Fruit fly (Drosophila melanogaster): ENCODE data around the gene Pi4KIIalpha.

Pi4KIIalpha gene

DNA sequence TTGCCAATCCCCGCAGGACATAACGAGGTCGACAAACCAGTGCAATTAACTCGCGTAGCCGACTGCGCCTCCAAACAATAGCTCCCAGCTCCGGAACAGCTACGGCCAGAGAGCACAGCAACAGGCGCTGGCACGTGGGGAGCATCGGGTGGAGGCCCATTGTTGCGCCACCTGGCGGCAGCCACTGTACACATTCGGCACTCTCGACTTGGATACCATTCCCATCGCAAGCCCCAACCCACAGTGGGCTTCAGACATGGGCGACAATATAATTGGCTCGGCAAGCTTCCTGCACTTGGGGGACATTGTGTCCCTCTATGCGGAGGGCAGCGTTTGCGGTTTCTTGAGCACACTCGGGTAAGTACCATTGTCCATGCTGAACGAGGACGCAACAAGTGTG lies 35.9 kb downstream of the Pi4KIIalpha start:
- no peak for TF ChIP-seq noc (tag; optimal IDR thresholded peaks at IDR 0.05)

DNA sequence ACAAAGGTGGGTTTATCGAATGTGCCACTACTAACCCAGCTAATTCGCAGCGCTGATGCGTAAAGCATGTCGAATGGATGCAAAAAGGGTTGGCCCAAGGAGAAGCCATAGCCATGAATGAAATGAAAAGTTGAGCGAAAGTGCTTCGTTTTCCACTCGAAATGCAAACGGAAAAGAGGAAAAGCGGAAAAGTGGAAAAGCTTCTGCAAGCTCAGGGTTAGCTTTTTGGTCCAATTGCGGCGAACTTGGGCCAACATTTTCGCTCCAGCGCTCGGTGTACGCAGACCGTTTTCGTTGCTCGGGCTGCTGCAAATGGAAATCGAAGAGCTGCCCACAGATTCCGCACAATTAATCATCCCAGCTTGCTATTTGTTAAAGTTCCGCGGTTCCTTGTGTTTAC lies 38.6 kb downstream of the Pi4KIIalpha start:
- no peak for TF ChIP-seq noc (tag; optimal IDR thresholded peaks at IDR 0.05)

DNA sequence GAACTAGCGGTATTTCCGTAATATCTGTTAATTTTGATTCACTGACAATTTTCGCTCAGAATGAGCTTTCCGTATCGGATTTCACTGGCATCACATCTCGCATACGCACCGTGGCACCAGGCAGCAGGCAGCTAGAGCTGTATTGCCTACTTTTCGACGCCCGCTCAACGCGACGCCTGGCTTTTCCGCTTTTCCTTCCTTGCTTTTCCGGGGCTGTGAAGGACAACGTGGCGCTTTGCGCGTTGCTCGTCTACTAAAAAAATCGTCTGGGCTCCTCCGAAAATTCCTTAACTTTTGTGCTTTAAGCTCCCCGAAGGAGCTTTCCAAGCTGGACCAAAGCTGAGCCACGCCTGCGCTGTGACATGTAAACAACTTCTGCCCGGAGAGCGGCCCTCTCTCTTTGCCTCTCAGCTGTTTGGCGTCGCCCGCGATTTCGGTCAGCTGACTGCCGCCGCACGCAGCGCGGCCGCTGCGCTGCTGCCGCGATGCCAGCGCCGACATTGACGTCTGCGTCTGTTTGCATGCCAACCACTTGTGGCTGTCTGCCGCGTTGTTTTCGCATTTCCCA lies 40.3 kb downstream of the Pi4KIIalpha start, which contains the start of the genes CG43845 and Nmdar1:
Gene CG43845, minus strand, starts transcription at position 51 of the 568 bp plus-strand sequence.
Gene Nmdar1, minus strand, starts transcription at position 259 of the 568 bp plus-strand sequence.
- TF ChIP-seq noc (tag; optimal IDR thresholded peaks at IDR 0.05), result no peak

DNA sequence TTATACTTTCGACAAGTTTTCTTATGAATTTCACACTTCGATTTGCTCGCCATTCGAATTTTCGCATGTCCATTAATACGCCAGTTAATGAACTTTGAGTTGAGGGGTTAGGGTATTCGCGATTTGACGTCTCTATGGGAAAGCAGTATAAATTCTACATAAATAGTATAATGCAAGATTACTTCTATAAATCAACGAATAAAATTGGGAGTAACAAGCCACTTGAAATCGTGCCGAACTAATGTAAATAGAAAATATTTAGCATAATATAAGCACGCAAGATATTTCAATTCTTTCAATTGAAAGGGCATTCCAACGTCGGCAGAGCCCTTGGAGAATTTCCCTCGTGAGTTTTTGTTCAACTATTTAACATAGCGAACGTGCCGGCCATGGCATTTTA lies 42.9 kb downstream of the Pi4KIIalpha start:
- no peak for TF ChIP-seq noc (tag; optimal IDR thresholded peaks at IDR 0.05)

DNA sequence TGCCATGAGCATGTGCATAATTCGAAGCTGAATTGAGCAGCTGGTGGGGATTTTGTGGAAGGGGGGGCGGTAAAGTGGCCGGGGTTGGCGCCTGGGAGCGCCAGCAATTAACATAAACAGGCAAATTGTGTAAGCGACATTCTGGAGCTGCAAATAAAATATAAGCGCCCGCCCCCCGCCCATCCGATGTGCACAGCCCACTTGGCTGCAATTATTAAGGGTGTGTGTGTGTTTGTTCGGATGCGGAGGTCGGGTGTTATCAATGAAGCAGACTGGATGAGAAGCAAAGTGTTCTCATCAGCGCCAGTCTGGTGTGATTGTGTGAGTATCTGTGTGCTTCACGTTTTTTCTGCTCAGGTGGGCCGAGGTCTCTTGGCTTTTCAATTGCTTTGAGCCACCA lies 43.7 kb downstream of the Pi4KIIalpha start:
- no peak for TF ChIP-seq noc (tag; optimal IDR thresholded peaks at IDR 0.05)

DNA sequence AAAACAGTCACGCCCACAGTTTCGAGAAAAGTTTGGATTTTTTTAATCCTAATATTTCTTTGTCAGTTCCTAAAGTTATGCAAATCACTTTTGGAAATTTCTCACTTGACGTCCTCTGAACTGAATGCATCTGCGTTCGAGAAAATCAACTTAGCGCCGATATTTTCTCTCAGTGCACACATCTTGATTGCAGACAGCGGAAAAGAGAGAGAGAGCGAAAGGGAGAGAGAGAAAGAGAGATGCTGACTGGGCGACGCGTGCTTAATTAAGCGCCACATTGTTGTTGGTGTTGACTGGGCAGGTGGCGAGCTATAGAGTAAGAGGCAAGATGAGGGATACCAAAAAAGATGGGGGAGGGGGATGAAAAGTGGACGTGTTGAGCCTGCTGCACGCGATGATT lies 44.8 kb downstream of the Pi4KIIalpha start:
- no peak for TF ChIP-seq noc (tag; optimal IDR thresholded peaks at IDR 0.05)

DNA sequence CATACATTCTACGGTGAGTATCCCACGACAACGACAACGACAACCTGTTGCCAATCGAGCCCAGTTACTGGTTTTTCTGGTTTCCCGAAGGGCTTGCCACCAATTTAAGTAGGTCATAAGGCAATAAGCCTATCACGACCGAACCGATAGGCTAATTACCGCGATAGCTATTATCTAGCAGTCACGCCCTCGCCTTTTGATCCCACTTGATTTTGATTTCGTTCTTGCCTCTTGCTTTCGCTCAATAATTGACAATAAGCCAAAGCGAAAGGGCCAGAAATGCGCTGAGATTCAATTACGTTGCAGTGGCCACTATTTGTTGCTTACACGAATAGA lies 45.6 kb downstream of the Pi4KIIalpha start:
- no peak for TF ChIP-seq noc (tag; optimal IDR thresholded peaks at IDR 0.05)

DNA sequence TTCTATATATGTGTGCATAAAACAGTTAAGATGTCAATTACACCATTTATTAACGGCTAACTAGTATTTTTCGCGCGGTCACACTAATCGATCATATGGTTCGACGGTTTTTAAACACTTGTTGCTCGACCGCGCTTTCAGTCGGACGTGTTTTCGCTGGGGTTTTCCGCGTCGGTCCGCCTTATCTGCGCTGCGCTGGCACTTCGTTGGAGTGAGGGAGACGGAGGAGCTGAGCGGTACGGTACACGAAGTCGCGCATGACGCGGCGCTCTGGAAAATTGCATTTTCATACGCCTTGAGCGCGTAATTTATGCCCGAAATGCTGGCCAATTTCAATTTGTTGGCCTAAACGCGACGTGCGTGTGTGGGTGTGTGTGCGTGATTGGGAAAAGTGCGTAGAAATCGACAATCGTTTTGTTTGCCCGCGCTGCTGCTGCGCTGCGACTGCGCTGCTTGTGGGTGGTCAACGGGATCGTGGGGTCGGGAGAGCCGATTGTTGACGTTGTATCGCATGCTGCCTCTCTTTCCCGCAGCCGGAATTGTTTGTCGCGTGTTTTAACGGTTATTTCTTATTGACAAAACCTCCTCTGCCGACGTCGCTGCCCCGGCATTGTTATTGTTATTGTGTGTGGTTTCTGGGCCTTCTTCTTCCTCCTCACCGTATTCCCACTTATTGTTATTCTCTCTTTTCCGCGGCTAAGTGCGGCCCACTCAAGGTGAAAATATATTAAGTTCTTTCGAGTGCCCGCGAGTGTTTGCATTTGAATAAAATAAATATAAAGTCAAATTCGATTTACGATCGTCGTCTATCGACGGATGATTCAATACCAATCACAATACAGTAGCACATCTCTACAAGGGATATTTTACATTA lies 46.2 kb downstream of the Pi4KIIalpha start, which contains the start of gene Itpr:
Gene Itpr, plus strand, starts transcription at position 116 of the 874 bp plus-strand sequence.
- TF ChIP-seq noc (tag; optimal IDR thresholded peaks at IDR 0.05), result peak; percentile 61

DNA sequence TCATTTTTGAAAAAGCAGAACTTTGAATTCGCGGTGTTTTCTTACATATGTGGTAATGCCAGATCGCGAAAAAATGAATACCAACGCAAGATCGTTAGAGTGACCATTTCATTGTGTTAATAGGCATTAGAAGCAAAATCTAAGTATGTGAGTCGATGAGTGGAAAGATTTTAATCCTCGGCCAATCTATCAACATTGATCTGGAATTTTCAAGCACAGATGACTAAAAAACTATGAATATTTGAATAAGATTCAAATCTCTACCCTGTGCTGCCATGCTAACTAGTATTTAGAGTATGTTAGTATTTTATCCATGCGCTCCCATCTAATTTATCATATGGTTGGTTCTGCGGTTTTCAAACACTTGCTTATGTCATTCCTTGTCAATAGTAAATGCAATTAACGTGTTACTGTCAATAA lies 46.9 kb downstream of the Pi4KIIalpha start:
- TF ChIP-seq noc (tag; optimal IDR thresholded peaks at IDR 0.05), result no peak

DNA sequence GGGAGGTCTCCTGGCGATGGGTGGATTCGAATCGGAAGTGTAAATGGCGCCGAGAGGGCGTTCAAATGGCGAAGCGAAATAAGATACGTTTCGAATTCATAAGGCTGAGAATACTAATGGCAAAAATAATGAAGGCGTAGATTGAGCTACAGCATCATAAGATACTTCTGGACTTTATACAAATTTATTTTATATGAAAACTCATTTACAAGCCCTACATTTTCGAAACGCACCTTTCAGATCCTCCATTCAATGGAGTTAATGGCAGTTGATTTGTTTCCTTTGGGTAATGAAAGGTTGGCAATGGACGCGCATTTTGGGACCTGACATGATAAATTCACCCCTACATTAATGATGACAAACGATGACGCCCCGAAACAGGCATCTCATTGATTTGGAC lies 48.7 kb downstream of the Pi4KIIalpha start:
- TF ChIP-seq noc (tag; optimal IDR thresholded peaks at IDR 0.05), result no peak

Measured in whole organism, larva.